Worm (Caenorhabditis elegans) whole organism, L3 larva: ENCODE measurements around the gene T01H3.5.
A peak's percentile ranks its signal among the peaks of the same experiment; 100 is the strongest.

Experiments
- R02D3.7 ChIP-seq: fragments of 150-350 bp; optimal IDR thresholded peaks from 2 replicates; lab custom pipeline; 2014; ENCODE audit warnings: missing biosample characterization, missing genetic modification characterization
- ZK546.5 ChIP-seq: sonication (generic microtip); optimal IDR thresholded peaks from 2 replicates; lab custom pipeline; 2017; ENCODE audit warnings: missing biosample characterization, missing genetic modification characterization
- aly-2 ChIP-seq: fragments of 150-350 bp; optimal IDR thresholded peaks from 2 replicates; lab custom pipeline; 2014; ENCODE audit warnings: missing biosample characterization, missing genetic modification characterization
- ama-1 ChIP-seq: fragments of 150-350 bp; optimal IDR thresholded peaks from 2 replicates; lab custom pipeline; 2018
- ceh-28 ChIP-seq: fragments of 150-350 bp; optimal IDR thresholded peaks from 2 replicates; lab custom pipeline; 2014; ENCODE audit warnings: missing biosample characterization, missing genetic modification reagents, missing genetic modification characterization
- ceh-82 ChIP-seq: fragments of 150-350 bp; optimal IDR thresholded peaks from 2 replicates; lab custom pipeline; 2014; ENCODE audit warnings: missing biosample characterization, missing genetic modification characterization
- ceh-9 ChIP-seq: sonication (generic microtip); optimal IDR thresholded peaks from 2 replicates; lab custom pipeline; 2018; ENCODE audit warnings: missing biosample characterization, missing genetic modification characterization
- daf-12 ChIP-seq: fragments of 150-350 bp; optimal IDR thresholded peaks from 2 replicates; lab custom pipeline; 2014; ENCODE audit warnings: missing biosample characterization, missing genetic modification reagents, missing genetic modification characterization
- egl-27 ChIP-seq: sonication (generic microtip); optimal IDR thresholded peaks from 4 replicates; lab custom pipeline; 2017; ENCODE audit warnings: missing biosample characterization, missing genetic modification reagents, missing genetic modification characterization
- egl-5 ChIP-seq: fragments of 150-350 bp; optimal IDR thresholded peaks from 2 replicates; lab custom pipeline; 2017; ENCODE audit warnings: missing biosample characterization, missing genetic modification reagents, missing genetic modification characterization, inconsistent platforms
- elt-1 ChIP-seq: fragments of 150-350 bp; optimal IDR thresholded peaks from 2 replicates; lab custom pipeline; 2014; ENCODE audit warnings: missing biosample characterization, missing genetic modification characterization
- elt-2 ChIP-seq: sonication (generic microtip); optimal IDR thresholded peaks from 2 replicates; lab custom pipeline; 2016; ENCODE audit warnings: missing genetic modification reagents, mild to moderate bottlenecking, missing genetic modification characterization, missing compliant biosample characterization
- elt-3 ChIP-seq, 3 experiments: fragments of 150-350 bp in 1 of 3; sonication (generic microtip) in 2 of 3; optimal IDR thresholded peaks; 2 replicates in 2 of 3; 4 replicates in 1 of 3; lab custom pipeline; 2014 to 2017; ENCODE audit warnings: missing biosample characterization in 3 of 3, missing genetic modification characterization in 3 of 3
- eor-1 ChIP-seq, 2 experiments: fragments of 150-350 bp; optimal IDR thresholded peaks; 2 replicates each; lab custom pipeline; 2014 to 2018; ENCODE audit warnings: missing biosample characterization in 2 of 2, missing genetic modification characterization in 2 of 2
- fkh-10 ChIP-seq: sonication (generic microtip); optimal IDR thresholded peaks from 2 replicates; lab custom pipeline; 2017; ENCODE audit warnings: missing biosample characterization, missing genetic modification reagents, missing genetic modification characterization
- fkh-2 ChIP-seq: fragments of 150-350 bp; optimal IDR thresholded peaks from 2 replicates; lab custom pipeline; 2014; ENCODE audit warnings: missing biosample characterization, missing genetic modification reagents, missing genetic modification characterization
- fos-1 ChIP-seq: fragments of 150-350 bp; optimal IDR thresholded peaks from 2 replicates; lab custom pipeline; 2014; ENCODE audit warnings: missing biosample characterization, missing genetic modification characterization
- jun-1 ChIP-seq: fragments of 150-350 bp; optimal IDR thresholded peaks from 2 replicates; lab custom pipeline; 2014; ENCODE audit warnings: missing biosample characterization, missing genetic modification reagents, missing genetic modification characterization
- lin-15B ChIP-seq: fragments of 150-350 bp; optimal IDR thresholded peaks from 2 replicates; lab custom pipeline; 2014; ENCODE audit warnings: missing biosample characterization, missing genetic modification characterization
- lsy-12 ChIP-seq: sonication (generic microtip); optimal IDR thresholded peaks from 2 replicates; lab custom pipeline; 2016; ENCODE audit warnings: mild to moderate bottlenecking, missing genetic modification characterization, missing compliant biosample characterization
- mdl-1 ChIP-seq: fragments of 150-350 bp; optimal IDR thresholded peaks from 2 replicates; lab custom pipeline; 2014; ENCODE audit warnings: missing biosample characterization, missing genetic modification characterization
- nfya-1 ChIP-seq: sonication (generic microtip); optimal IDR thresholded peaks from 2 replicates; lab custom pipeline; 2017; ENCODE audit warnings: missing genetic modification characterization, mild to moderate bottlenecking, missing compliant biosample characterization, antibody characterized with exemption, moderate library complexity; ENCODE audit not compliant: insufficient read depth
- nhr-11 ChIP-seq: fragments of 150-350 bp; optimal IDR thresholded peaks from 2 replicates; lab custom pipeline; 2014; ENCODE audit warnings: missing biosample characterization, missing genetic modification characterization
- nhr-12 ChIP-seq: fragments of 150-350 bp; optimal IDR thresholded peaks from 2 replicates; lab custom pipeline; 2014; ENCODE audit warnings: missing biosample characterization, missing genetic modification characterization
- nhr-23 ChIP-seq: fragments of 150-350 bp; optimal IDR thresholded peaks from 2 replicates; lab custom pipeline; 2014; ENCODE audit warnings: missing biosample characterization, missing genetic modification reagents, missing genetic modification characterization
- nhr-237 ChIP-seq: fragments of 150-350 bp; optimal IDR thresholded peaks from 2 replicates; lab custom pipeline; 2014; ENCODE audit warnings: missing biosample characterization, missing genetic modification characterization
- nhr-25 ChIP-seq: sonication (generic microtip); optimal IDR thresholded peaks from 2 replicates; lab custom pipeline; 2017; ENCODE audit warnings: missing biosample characterization, missing genetic modification characterization
- nhr-28 ChIP-seq: fragments of 150-350 bp; optimal IDR thresholded peaks from 2 replicates; lab custom pipeline; 2014; ENCODE audit warnings: missing biosample characterization, missing genetic modification characterization
- nhr-43 ChIP-seq: sonication (generic microtip); optimal IDR thresholded peaks from 2 replicates; lab custom pipeline; 2016; ENCODE audit warnings: mild to moderate bottlenecking, missing genetic modification characterization, missing compliant biosample characterization; ENCODE audit not compliant: poor library complexity, severe bottlenecking
- nhr-67 ChIP-seq: fragments of 150-350 bp; optimal IDR thresholded peaks from 2 replicates; lab custom pipeline; 2014; ENCODE audit warnings: missing biosample characterization, missing genetic modification characterization
- nhr-76 ChIP-seq: fragments of 150-350 bp; sonication (generic microtip); optimal IDR thresholded peaks from 5 replicates; lab custom pipeline; 2014; ENCODE audit warnings: missing biosample characterization, missing genetic modification characterization
- nhr-77 ChIP-seq: fragments of 150-350 bp; optimal IDR thresholded peaks from 2 replicates; lab custom pipeline; 2014; ENCODE audit warnings: missing biosample characterization, missing genetic modification characterization
- pha-4 ChIP-seq: fragments of 150-350 bp; optimal IDR thresholded peaks from 2 replicates; lab custom pipeline; 2014; ENCODE audit warnings: missing biosample characterization, missing genetic modification reagents, missing genetic modification characterization
- pqm-1 ChIP-seq: fragments of 150-350 bp; optimal IDR thresholded peaks from 2 replicates; lab custom pipeline; 2017; ENCODE audit warnings: missing biosample characterization, missing genetic modification characterization, inconsistent platforms
- sea-2 ChIP-seq: fragments of 150-350 bp; sonication (generic microtip); optimal IDR thresholded peaks from 4 replicates; lab custom pipeline; 2014; ENCODE audit warnings: missing biosample characterization, missing genetic modification reagents, missing genetic modification characterization
- skn-1 ChIP-seq: fragments of 150-350 bp; optimal IDR thresholded peaks from 2 replicates; lab custom pipeline; 2014; ENCODE audit warnings: missing biosample characterization, missing genetic modification characterization
- snpc-4 ChIP-seq: fragments of 150-350 bp; optimal IDR thresholded peaks from 2 replicates; lab custom pipeline; 2014; ENCODE audit warnings: missing biosample characterization, missing genetic modification characterization
- tbx-2 ChIP-seq: sonication (generic microtip); optimal IDR thresholded peaks from 2 replicates; lab custom pipeline; 2016; ENCODE audit warnings: mild to moderate bottlenecking, missing genetic modification characterization, missing compliant biosample characterization
- unc-39 ChIP-seq: sonication (generic microtip); optimal IDR thresholded peaks from 4 replicates; lab custom pipeline; 2017; ENCODE audit warnings: missing biosample characterization, missing genetic modification characterization
- unc-62 ChIP-seq: fragments of 150-350 bp; sonication (generic microtip); optimal IDR thresholded peaks from 4 replicates; lab custom pipeline; 2014; ENCODE audit warnings: missing biosample characterization, missing genetic modification reagents, missing genetic modification characterization
- zag-1 ChIP-seq: fragments of 150-350 bp; optimal IDR thresholded peaks from 2 replicates; lab custom pipeline; 2014; ENCODE audit warnings: missing biosample characterization, missing genetic modification characterization
- ztf-11 ChIP-seq: fragments of 150-350 bp; optimal IDR thresholded peaks from 2 replicates; lab custom pipeline; 2014; ENCODE audit warnings: missing biosample characterization, missing genetic modification characterization
- ztf-4 ChIP-seq: fragments of 150-350 bp; optimal IDR thresholded peaks from 2 replicates; lab custom pipeline; 2014; ENCODE audit warnings: missing biosample characterization, missing genetic modification characterization

Gene T01H3.5

ce11 chrII:7870062-7870461 lies 9.4 kb upstream of the T01H3.5 start, which contains the start of gene ztf-17:
TSS of gene ztf-17 (minus strand) at chrII:7870162.
- TF ChIP-seq egl-27 (tag; lab: Kevin White, UChicago) = no peak
- peak; percentile 1 for TF ChIP-seq elt-2 (tag; lab: Kevin White, UChicago)
- TF ChIP-seq, all 47 proteins: peak for 1

- TF ChIP-seq nhr-76 (no peak), lin-15B (tag; lab: Kevin White, UChicago) (peak; percentile 73), elt-3 (tag; optimal IDR thresholded peaks at IDR 0.05; lab: Kevin White, UChicago) (no peak), ztf-4 (tag; lab: Kevin White, UChicago) (no peak), ceh-28 (tag; lab: Kevin White, UChicago) (no peak), fkh-10 (GFP tag; lab: Kevin White, UChicago) (no peak), pqm-1 (tag; lab: Kevin White, UChicago) (peak; percentile 5), nhr-25 (tag; lab: Kevin White, UChicago) (no peak), aly-2 (tag; lab: Kevin White, UChicago) (no peak), mdl-1 (tag; lab: Kevin White, UChicago) (no peak), ceh-82 (no peak), unc-62 (GFP tag; lab: Kevin White, UChicago) (no peak), nhr-23 (no peak), nhr-12 (tag; lab: Kevin White, UChicago) (no peak), daf-12 (tag; lab: Kevin White, UChicago) (no peak), nhr-237 (tag; lab: Kevin White, UChicago) (no peak), nfya-1 (tag; lab: Kevin White, UChicago) (peak; percentile 79), nhr-43 (tag; lab: Kevin White, UChicago) (no peak), elt-2 (tag; lab: Kevin White, UChicago) (no peak), nhr-67 (tag; lab: Kevin White, UChicago) (no peak), nhr-77 (tag; lab: Kevin White, UChicago) (no peak), unc-39 (tag; lab: Kevin White, UChicago) (no peak), jun-1 (tag; lab: Kevin White, UChicago) (no peak), zag-1 (no peak), ZK546.5 (no peak), snpc-4 (tag; lab: Kevin White, UChicago) (peak; percentile 23), R02D3.7 (tag; lab: Kevin White, UChicago) (no peak), fkh-2 (tag; lab: Kevin White, UChicago) (no peak), tbx-2 (tag; lab: Kevin White, UChicago) (no peak), pha-4 (tag; lab: Kevin White, UChicago) (peak; percentile 81), eor-1 (tag; optimal IDR thresholded peaks at IDR 0.05; lab: Kevin White, UChicago) (no peak), ceh-9 (tag; lab: Kevin White, UChicago) (no peak), fos-1 (tag; lab: Kevin White, UChicago) (no peak), skn-1 (tag; lab: Kevin White, UChicago) (no peak), egl-5 (tag; lab: Kevin White, UChicago) (peak; percentile 40), lsy-12 (tag; lab: Kevin White, UChicago) (no peak), sea-2 (GFP tag; lab: Kevin White, UChicago) (no peak), nhr-28 (no peak), ama-1 (lab: Kevin White, UChicago) (peak; percentile 30), elt-1 (tag; lab: Kevin White, UChicago) (no peak), nhr-11 (no peak)
Observed at ce11 chrII:7870632-7871031, 8.8 kb upstream of the T01H3.5 start.

DNA sequence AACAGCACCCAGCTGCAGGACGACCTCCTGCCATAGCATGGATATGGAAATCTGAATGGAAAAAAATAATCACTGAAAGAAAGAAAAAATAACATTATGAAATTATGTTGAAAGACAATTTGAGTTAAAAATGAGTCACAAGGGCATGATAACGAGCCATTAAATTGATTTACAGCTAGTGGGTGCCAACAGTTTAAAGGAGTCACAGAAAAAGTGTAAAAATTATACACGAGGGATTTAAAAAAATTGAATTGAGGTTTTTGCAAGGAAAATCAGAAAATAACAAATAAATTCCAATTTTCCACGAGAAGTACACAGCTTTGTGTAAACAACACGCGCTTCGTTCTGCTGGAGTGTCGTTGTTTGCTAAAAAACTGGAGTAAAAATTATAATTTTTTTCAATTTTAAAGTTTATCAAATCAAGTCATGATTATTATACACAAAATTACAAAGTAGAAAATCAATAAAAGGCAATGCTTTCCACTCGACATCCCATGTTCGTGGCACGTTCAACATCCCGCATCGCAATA lies 5.5 kb upstream of the T01H3.5 start, which contains the start of gene T01H3.3:
T01H3.3 (minus strand) TSS at position 51 of the 530 bp plus-strand sequence.
- TF ChIP-seq unc-62 (GFP tag; lab: Kevin White, UChicago) (no peak), elt-3 (tag; optimal IDR thresholded peaks at IDR 0.05; lab: Kevin White, UChicago) (no peak), elt-2 (tag; lab: Kevin White, UChicago) (peak; percentile 6), skn-1 (tag; lab: Kevin White, UChicago) (no peak), ceh-9 (tag; lab: Kevin White, UChicago) (no peak), mdl-1 (tag; lab: Kevin White, UChicago) (no peak), elt-1 (tag; lab: Kevin White, UChicago) (no peak), zag-1 (no peak), pha-4 (tag; lab: Kevin White, UChicago) (peak; percentile 84), egl-27 (tag; lab: Kevin White, UChicago) (no peak), lin-15B (tag; lab: Kevin White, UChicago) (peak; percentile 54), nhr-77 (tag; lab: Kevin White, UChicago) (no peak), nhr-23 (peak; percentile 60), ztf-11 (tag; lab: Kevin White, UChicago) (no peak), lsy-12 (tag; lab: Kevin White, UChicago) (no peak), eor-1 (tag; optimal IDR thresholded peaks at IDR 0.05; lab: Kevin White, UChicago) (no peak), fkh-10 (GFP tag; lab: Kevin White, UChicago) (no peak), nfya-1 (tag; lab: Kevin White, UChicago) (peak; percentile 58)
